Fruit fly (Drosophila melanogaster) whole organism, embryonic: ENCODE data around the gene CG17786.

ENCODE experiments used
- Abd-B ChIP-seq: fragments of 200-800 bp; sonication (Bioruptor generic); optimal IDR thresholded peaks from 2 replicates; lab custom pipeline; 2018; ENCODE audit warnings: missing biosample characterization, mild to moderate bottlenecking, missing genetic modification characterization, moderate library complexity
- C15 ChIP-seq: fragments of 200-800 bp; sonication (Bioruptor generic); IDR thresholded peaks from 3 replicates; pipeline ENCODE4 v1.3.6; 2022; ENCODE audit warnings: missing biosample characterization, missing genetic modification characterization
- CG10274 ChIP-seq: fragments of 200-800 bp; sonication (Bioruptor generic); optimal IDR thresholded peaks from 3 replicates; lab custom pipeline; 2017; ENCODE audit warnings: missing biosample characterization, mild to moderate bottlenecking, missing genetic modification characterization
- CG10462 ChIP-seq: fragments of 200-800 bp; sonication (Bioruptor generic); optimal IDR thresholded peaks from 2 replicates; lab custom pipeline; 2016; ENCODE audit warnings: missing biosample characterization, missing genetic modification characterization
- CG11398 ChIP-seq: fragments of 200-800 bp; sonication (Bioruptor generic); optimal IDR thresholded peaks from 2 replicates; lab custom pipeline; 2016; ENCODE audit warnings: missing biosample characterization, missing genetic modification characterization
- CG12391 ChIP-seq: fragments of 200-800 bp; sonication (Bioruptor generic); optimal IDR thresholded peaks from 3 replicates; lab custom pipeline; 2018; ENCODE audit warnings: missing biosample characterization, mild to moderate bottlenecking, missing genetic modification characterization, moderate library complexity
- CG17568 ChIP-seq: fragments of 200-800 bp; sonication (Bioruptor generic); optimal IDR thresholded peaks from 2 replicates; lab custom pipeline; 2018; ENCODE audit warnings: missing biosample characterization, mild to moderate bottlenecking, missing genetic modification characterization, moderate library complexity
- CG18619 ChIP-seq: fragments of 200-800 bp; sonication (Bioruptor generic); optimal IDR thresholded peaks from 3 replicates; lab custom pipeline; 2017; ENCODE audit warnings: missing biosample characterization, mild to moderate bottlenecking, missing genetic modification characterization
- CG2889 ChIP-seq: fragments of 200-800 bp; sonication (Bioruptor generic); IDR thresholded peaks from 3 replicates; pipeline ENCODE4 v1.3.6; 2022; ENCODE audit warnings: missing biosample characterization, missing genetic modification characterization
- CG32767 ChIP-seq: fragments of 200-800 bp; sonication (Bioruptor generic); IDR thresholded peaks from 2 replicates; pipeline ENCODE4 v1.3.6; 2022; ENCODE audit warnings: missing biosample characterization, missing genetic modification characterization
- CG6175 ChIP-seq: fragments of 200-800 bp; sonication (Bioruptor generic); IDR thresholded peaks from 3 replicates; pipeline ENCODE4 v1.3.6; 2022; ENCODE audit warnings: missing biosample characterization, missing genetic modification characterization
- CG6689 ChIP-seq: fragments of 200-800 bp; sonication (Bioruptor generic); IDR thresholded peaks from 2 replicates; pipeline ENCODE4 v1.3.6; 2022; ENCODE audit warnings: missing biosample characterization, missing genetic modification characterization
- CG6791 ChIP-seq: fragments of 200-800 bp; sonication (Bioruptor generic); IDR thresholded peaks from 3 replicates; pipeline ENCODE4 v1.3.6; 2022; ENCODE audit warnings: missing biosample characterization, missing genetic modification characterization; ENCODE audit not compliant: partially characterized antibody
- CG6813 ChIP-seq: fragments of 200-800 bp; sonication (Bioruptor generic); optimal IDR thresholded peaks from 2 replicates; lab custom pipeline; 2017; ENCODE audit warnings: missing biosample characterization, missing genetic modification characterization, mild to moderate bottlenecking, moderate library complexity, missing genetic modification reagents
- CG7271 ChIP-seq: fragments of 200-800 bp; sonication (Bioruptor generic); optimal IDR thresholded peaks from 2 replicates; lab custom pipeline; 2018; ENCODE audit warnings: missing biosample characterization, mild to moderate bottlenecking, missing genetic modification characterization, moderate library complexity
- CG7839 ChIP-seq: fragments of 200-800 bp; sonication (Bioruptor generic); optimal IDR thresholded peaks from 3 replicates; lab custom pipeline; 2018; ENCODE audit warnings: missing biosample characterization, mild to moderate bottlenecking, missing genetic modification characterization, moderate library complexity
- CG8388 ChIP-seq: fragments of 200-800 bp; sonication (Bioruptor generic); optimal IDR thresholded peaks from 2 replicates; lab custom pipeline; 2019; ENCODE audit warnings: missing biosample characterization, mild to moderate bottlenecking, missing genetic modification characterization, moderate library complexity
- CG9797 ChIP-seq: fragments of 200-800 bp; sonication (Bioruptor generic); optimal IDR thresholded peaks from 3 replicates; lab custom pipeline; 2018; ENCODE audit warnings: missing biosample characterization, mild to moderate bottlenecking, missing genetic modification characterization
- CTCF ChIP-seq: fragments of 200-800 bp; sonication (Bioruptor generic); optimal IDR thresholded peaks from 2 replicates; lab custom pipeline; 2017; ENCODE audit warnings: missing biosample characterization, mild to moderate bottlenecking, missing genetic modification characterization, moderate library complexity
- D ChIP-seq, 2 experiments: fragments of 200-800 bp in 1 of 2; fragments of >200 bp in 1 of 2; sonication (Bioruptor generic) in 1 of 2; optimal IDR thresholded peaks; 2 replicates in 1 of 2; 3 replicates in 1 of 2; lab custom pipeline; 2017; ENCODE audit warnings: mild to moderate bottlenecking in 1 of 2, missing biosample characterization in 1 of 2, missing genetic modification characterization in 1 of 2, missing genetic modification reagents in 1 of 2
- D19A ChIP-seq: fragments of 200-800 bp; optimal IDR thresholded peaks from 3 replicates; lab custom pipeline; 2019; ENCODE audit warnings: missing biosample characterization, mild to moderate bottlenecking, missing genetic modification characterization, moderate library complexity
- E2f2 ChIP-seq: fragments of 200-800 bp; sonication (Bioruptor generic); IDR thresholded peaks from 2 replicates; pipeline ENCODE4 v1.3.6; 2022; ENCODE audit warnings: missing biosample characterization, missing genetic modification characterization
- Hmr ChIP-seq: fragments of 200-800 bp; sonication (Bioruptor generic); optimal IDR thresholded peaks from 3 replicates; lab custom pipeline; 2017; ENCODE audit warnings: mild to moderate bottlenecking, missing biosample characterization, missing genetic modification reagents, missing genetic modification characterization
- MBD-R2 ChIP-seq: fragments of 200-800 bp; sonication (Bioruptor generic); IDR thresholded peaks from 2 replicates; pipeline ENCODE4 v1.3.6; 2022; ENCODE audit warnings: missing biosample characterization, missing genetic modification characterization
- MTF-1 ChIP-seq: fragments of 200-800 bp; sonication (Bioruptor generic); optimal IDR thresholded peaks from 2 replicates; lab custom pipeline; 2018; ENCODE audit warnings: missing biosample characterization, mild to moderate bottlenecking, missing genetic modification characterization, borderline replicate concordance
- Max ChIP-seq: fragments of 200-800 bp; sonication (Bioruptor generic); optimal IDR thresholded peaks from 2 replicates; lab custom pipeline; 2016; ENCODE audit warnings: missing biosample characterization, mild to moderate bottlenecking, missing genetic modification characterization
- Mes4 ChIP-seq: fragments of 200-800 bp; sonication (Bioruptor generic); optimal IDR thresholded peaks from 2 replicates; lab custom pipeline; 2016; ENCODE audit warnings: missing biosample characterization, missing genetic modification characterization
- Myb ChIP-seq: fragments of 200-800 bp; sonication (Bioruptor generic); optimal IDR thresholded peaks from 2 replicates; lab custom pipeline; 2016; ENCODE audit warnings: missing biosample characterization, missing genetic modification characterization
- Nf-YB ChIP-seq: fragments of 200-800 bp; sonication (Bioruptor generic); optimal IDR thresholded peaks from 3 replicates; lab custom pipeline; 2019; ENCODE audit warnings: missing biosample characterization, mild to moderate bottlenecking, missing genetic modification characterization, moderate library complexity
- Optix ChIP-seq: fragments of 200-800 bp; sonication (Bioruptor generic); IDR thresholded peaks from 3 replicates; pipeline ENCODE4 v1.3.6; 2022; ENCODE audit warnings: missing biosample characterization, missing genetic modification characterization
- TFAM ChIP-seq: fragments of 200-800 bp; sonication (Bioruptor generic); optimal IDR thresholded peaks from 2 replicates; lab custom pipeline; 2017; ENCODE audit warnings: missing biosample characterization, missing genetic modification characterization, inconsistent platforms
- Usf ChIP-seq: fragments of 200-800 bp; sonication (Bioruptor generic); optimal IDR thresholded peaks from 2 replicates; lab custom pipeline; 2017; ENCODE audit warnings: missing genotype, missing biosample characterization, missing genetic modification characterization
- ash1 ChIP-seq: fragments of 200-800 bp; sonication (Bioruptor generic); optimal IDR thresholded peaks from 2 replicates; lab custom pipeline; 2018; ENCODE audit warnings: missing biosample characterization, mild to moderate bottlenecking, missing genetic modification characterization
- chif ChIP-seq, 2 experiments: fragments of 200-800 bp; sonication (Bioruptor generic); optimal IDR thresholded peaks; 3 replicates each; lab custom pipeline; 2016; ENCODE audit warnings: missing biosample characterization in 2 of 2, missing genetic modification characterization in 2 of 2
- dm ChIP-seq: fragments of 200-800 bp; sonication (Bioruptor generic); optimal IDR thresholded peaks from 3 replicates; lab custom pipeline; 2016; ENCODE audit warnings: missing biosample characterization, missing genetic modification characterization
- dmrt11E ChIP-seq: fragments of 200-800 bp; sonication (Bioruptor generic); optimal IDR thresholded peaks from 3 replicates; lab custom pipeline; 2018; ENCODE audit warnings: missing biosample characterization, mild to moderate bottlenecking, missing genetic modification characterization, moderate library complexity
- dmrt99B ChIP-seq: fragments of 200-800 bp; sonication (Bioruptor generic); optimal IDR thresholded peaks from 2 replicates; lab custom pipeline; 2018; ENCODE audit warnings: missing biosample characterization, mild to moderate bottlenecking, missing genetic modification characterization, moderate library complexity
- hkb ChIP-seq, 2 experiments: fragments of 200-800 bp in 1 of 2; fragments of >200 bp in 1 of 2; sonication (Bioruptor generic) in 1 of 2; IDR thresholded peaks in 1 of 2; optimal IDR thresholded peaks in 1 of 2; 2 replicates each; pipeline versions ENCODE4 v1.3.6 to Lab custom; 2017 to 2022; ENCODE audit warnings: missing biosample characterization in 1 of 2, missing genetic modification characterization in 1 of 2
- klu ChIP-seq: fragments of 200-800 bp; sonication (Bioruptor generic); IDR thresholded peaks from 2 replicates; pipeline ENCODE4 v1.3.6; 2022; ENCODE audit warnings: missing biosample characterization, missing genetic modification characterization
- pho ChIP-seq: fragments of 200-800 bp; sonication (Bioruptor generic); optimal IDR thresholded peaks from 2 replicates; lab custom pipeline; 2016; ENCODE audit warnings: missing biosample characterization, missing genetic modification characterization
- pita ChIP-seq: fragments of 200-800 bp; sonication (Bioruptor generic); optimal IDR thresholded peaks from 2 replicates; lab custom pipeline; 2017; ENCODE audit warnings: missing biosample characterization, mild to moderate bottlenecking, missing genetic modification characterization
- run ChIP-seq: fragments of 200-800 bp; sonication (Bioruptor generic); optimal IDR thresholded peaks from 3 replicates; lab custom pipeline; 2018; ENCODE audit warnings: missing biosample characterization, mild to moderate bottlenecking, missing genetic modification characterization
- schlank ChIP-seq: fragments of 200-800 bp; sonication (Bioruptor generic); optimal IDR thresholded peaks from 2 replicates; lab custom pipeline; 2018; ENCODE audit warnings: missing biosample characterization, mild to moderate bottlenecking, missing genetic modification characterization
- slou ChIP-seq: fragments of 200-800 bp; sonication (Bioruptor generic); optimal IDR thresholded peaks from 3 replicates; lab custom pipeline; 2016; ENCODE audit warnings: missing biosample characterization, missing genetic modification characterization
- tin ChIP-seq: fragments of 200-800 bp; sonication (Bioruptor generic); optimal IDR thresholded peaks from 3 replicates; lab custom pipeline; 2016; ENCODE audit warnings: missing biosample characterization, missing genetic modification characterization
- twi ChIP-seq: fragments of 200-800 bp; optimal IDR thresholded peaks from 2 replicates; lab custom pipeline; 2019; ENCODE audit warnings: missing biosample characterization, mild to moderate bottlenecking, missing genetic modification characterization, moderate library complexity

The CG17786 gene

dm6 chr3R:24229870-24230422, 11.4 kb upstream of the CG17786 start, which contains the start of gene Spase22-23 (continued):
- TF ChIP-seq slou (GFP tag; lab: Kevin White, UChicago) (no peak), CG18619 (GFP tag; lab: Kevin White, UChicago) (no peak), MTF-1 (no peak), CG7839 (tag; lab: Kevin White, UChicago) (no peak), CG9797 (GFP tag; lab: Kevin White, UChicago) (no peak), CG2889 (no peak), E2f2 (GFP tag; lab: Robert Waterston, UW) (no peak; the same call in 1 of the 2 replicates), tin (GFP tag; lab: Kevin White, UChicago) (no peak), TFAM (GFP tag; lab: Kevin White, UChicago) (no peak), Myb (GFP tag; lab: Kevin White, UChicago) (peak; percentile 51), D19A (no peak), CG6791 (GFP tag; lab: Robert Waterston, UW) (peak; percentile 98), Abd-B (no peak), CG32767 (GFP tag; lab: Robert Waterston, UW) (no peak), hkb (optimal IDR thresholded peaks at IDR 0.05; lab: Kevin White, UChicago) (no peak), hkb (GFP tag; IDR thresholded peaks at IDR 0.05; lab: Robert Waterston, UW) (no peak), CG11398 (GFP tag; lab: Kevin White, UChicago) (no peak), CG12391 (no peak), CG17568 (no peak), Max (GFP tag; lab: Kevin White, UChicago) (no peak), Optix (GFP tag; lab: Robert Waterston, UW) (no peak), CG10274 (GFP tag; lab: Kevin White, UChicago) (no peak), ash1 (GFP tag; lab: Kevin White, UChicago) (no peak), chif (GFP tag; optimal IDR thresholded peaks at IDR 0.05; lab: Kevin White, UChicago) (no peak), Hmr (no peak), CG6175 (GFP tag; lab: Robert Waterston, UW) (no peak), MBD-R2 (peak; percentile 44), run (tag; lab: Kevin White, UChicago) (no peak), CG7271 (tag; lab: Kevin White, UChicago) (no peak), CG10462 (GFP tag; lab: Kevin White, UChicago) (no peak), Mes4 (GFP tag; lab: Kevin White, UChicago) (no peak), pho (GFP tag; lab: Kevin White, UChicago) (no peak), pita (GFP tag; lab: Kevin White, UChicago) (no peak), dmrt99B (tag; lab: Kevin White, UChicago) (no peak), schlank (tag; lab: Kevin White, UChicago) (no peak), dmrt11E (no peak), twi (no peak), Nf-YB (GFP tag; lab: Kevin White, UChicago) (no peak), CTCF (GFP tag; lab: Kevin White, UChicago) (no peak), C15 (no peak), CG6813 (GFP tag; lab: Kevin White, UChicago) (no peak), dm (GFP tag; lab: Kevin White, UChicago) (no peak), Usf (no peak), D (optimal IDR thresholded peaks at IDR 0.05; lab: Kevin White, UChicago) (no peak), D (GFP tag; optimal IDR thresholded peaks at IDR 0.05; lab: Kevin White, UChicago) (no peak), CG8388 (GFP tag; lab: Kevin White, UChicago) (no peak), CG6689 (GFP tag; lab: Robert Waterston, UW) (no peak), klu (GFP tag; lab: Robert Waterston, UW) (no peak)
